Worm (Caenorhabditis elegans): ENCODE results near the gene mrps-25.

Gene mrps-25

DNA sequence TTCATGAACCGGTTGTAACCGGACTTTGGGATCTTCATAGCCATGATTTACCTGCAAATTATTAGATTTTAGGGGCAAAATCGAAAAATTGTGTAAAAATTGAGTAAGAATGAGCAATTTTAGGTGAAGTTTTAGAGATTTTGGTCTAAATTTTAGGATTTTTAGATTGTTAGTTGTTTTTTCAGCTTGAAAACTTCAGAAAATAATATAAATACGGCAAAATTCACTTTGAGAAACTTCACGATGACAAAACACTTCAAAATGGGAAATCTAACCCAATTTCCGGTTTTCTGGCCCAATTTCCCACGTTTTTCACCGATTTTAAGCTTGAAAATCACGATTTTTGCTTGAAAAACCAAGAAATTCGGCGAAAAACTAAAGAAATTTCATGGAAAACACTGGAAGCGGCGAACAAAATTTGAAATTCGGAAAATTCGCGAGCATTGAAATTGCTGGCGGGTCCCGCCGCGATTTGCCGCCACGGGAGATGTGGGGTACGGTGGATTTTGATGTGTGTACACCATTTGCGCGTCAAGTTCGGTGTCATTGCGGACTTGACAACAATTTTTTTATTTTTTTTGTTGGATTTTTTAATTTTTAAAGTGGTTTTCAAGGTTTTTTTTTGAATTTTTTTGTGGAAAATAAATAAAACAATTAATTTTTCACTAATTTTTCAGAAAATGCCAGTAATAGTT lies 37.3 kb downstream of the mrps-25 start, which contains the start of the genes cct-8 and Y55F3AR.2 (continued):
- peak; percentile 90 for TF ChIP-seq F23B12.7 (tag; optimal IDR thresholded peaks at IDR 0.05; ENCODE audit: insufficient read depth)
- TF ChIP-seq pbrm-1 (GFP tag; IDR thresholded peaks at IDR 0.05), result peak; percentile 99
- TF ChIP-seq chd-7 (tag; optimal IDR thresholded peaks at IDR 0.05), result peak; percentile 95
- TF ChIP-seq mcd-1 (GFP tag; IDR thresholded peaks at IDR 0.05), result peak; percentile 99
- TF ChIP-seq F10E7.11 (tag; optimal IDR thresholded peaks at IDR 0.05), result peak; percentile 94
- peak; percentile 91 for TF ChIP-seq mel-28 (tag; optimal IDR thresholded peaks at IDR 0.05; ENCODE audit: borderline replicate concordance)
- TF ChIP-seq efl-1 (GFP tag; optimal IDR thresholded peaks at IDR 0.05), result peak; percentile 93
- TF ChIP-seq ceh-58 (GFP tag; IDR thresholded peaks at IDR 0.05), result no peak
- TF ChIP-seq F55B11.4 (tag; optimal IDR thresholded peaks at IDR 0.05; ENCODE audit: borderline replicate concordance, insufficient read depth), result no peak
- TF ChIP-seq ztf-28 (GFP tag; IDR thresholded peaks at IDR 0.05), result peak; percentile 92
- peak; percentile 65; the same call in 1 of the 2 replicates for TF ChIP-seq lin-26 (GFP tag; IDR thresholded peaks at IDR 0.05)
- peak; percentile 89 for TF ChIP-seq madf-8 (GFP tag; conservative IDR thresholded peaks at IDR 0.05)
- peak; percentile 99 for TF ChIP-seq dox-1 (GFP tag; IDR thresholded peaks at IDR 0.05)
- peak; percentile 67; the same call in 1 of the 2 replicates for TF ChIP-seq ceh-40 (GFP tag; IDR thresholded peaks at IDR 0.05)
- TF ChIP-seq nhr-120 (GFP tag; IDR thresholded peaks at IDR 0.05), result 0 out of 2 replicates have a peak, but pooled peaks have one; percentile 66
- TF ChIP-seq ceh-79 (tag; optimal IDR thresholded peaks at IDR 0.05), result peak; percentile 80
- TF ChIP-seq madf-3 (GFP tag; IDR thresholded peaks at IDR 0.05), result peak; percentile 97
- peak; percentile 99 for TF ChIP-seq lin-54 (GFP tag; optimal IDR thresholded peaks at IDR 0.05)
- peak; percentile 62; the same call in 1 of the 2 replicates for TF ChIP-seq Y53F4B.3 (GFP tag; IDR thresholded peaks at IDR 0.05)
- TF ChIP-seq mxl-1 (tag; optimal IDR thresholded peaks at IDR 0.05), result peak; percentile 19
- peak; percentile 97 for TF ChIP-seq Y95B8A.8 (GFP tag; IDR thresholded peaks at IDR 0.05)
- peak; percentile 74; the same call in 1 of the 2 replicates for TF ChIP-seq egl-44 (GFP tag; IDR thresholded peaks at IDR 0.05)
- TF ChIP-seq B0035.1 (tag; optimal IDR thresholded peaks at IDR 0.05), result peak; percentile 82
- peak; percentile 82 for TF ChIP-seq dpl-1 (GFP tag; optimal IDR thresholded peaks at IDR 0.05)
- peak; percentile 91 for TF ChIP-seq ceh-100 (GFP tag; IDR thresholded peaks at IDR 0.05)
- peak; percentile 93 for TF ChIP-seq gei-17 (GFP tag; optimal IDR thresholded peaks at IDR 0.05)
- peak; percentile 95 for TF ChIP-seq F49E8.2 (tag; optimal IDR thresholded peaks at IDR 0.05; ENCODE audit: insufficient read depth)
- peak; percentile 87 for TF ChIP-seq somi-1 (GFP tag; optimal IDR thresholded peaks at IDR 0.05)
- TF ChIP-seq T07F8.4 (tag; optimal IDR thresholded peaks at IDR 0.05), result peak; percentile 4
- TF ChIP-seq F33H1.4 (GFP tag; IDR thresholded peaks at IDR 0.05), result peak; percentile 100
- no peak for TF ChIP-seq hlh-12 (tag; optimal IDR thresholded peaks at IDR 0.05)
- TF ChIP-seq die-1 (tag; optimal IDR thresholded peaks at IDR 0.05), result peak; percentile 12
- peak; percentile 82 for TF ChIP-seq zim-3 (tag; optimal IDR thresholded peaks at IDR 0.05)
- peak; percentile 88 to 94 for TF ChIP-seq let-607 (tag; optimal IDR thresholded peaks at IDR 0.05)
- peak; percentile 97 for TF ChIP-seq C17E4.6 (GFP tag; IDR thresholded peaks at IDR 0.05)
- TF ChIP-seq F39B2.1 (GFP tag; IDR thresholded peaks at IDR 0.05), result peak; percentile 94
- TF ChIP-seq Y67H2A.10 (GFP tag; conservative IDR thresholded peaks at IDR 0.05), result peak; percentile 95
- TF ChIP-seq hlh-26 (GFP tag; conservative IDR thresholded peaks at IDR 0.05), result no peak
- TF ChIP-seq him-1 (tag; optimal IDR thresholded peaks at IDR 0.05), result peak; percentile 66

Measured in whole organism, young adult.